Worm (Caenorhabditis elegans) whole organism, L3 larva: Measurements from ENCODE around the gene str-263.
"Not testable (repeated sequence)": the region's sequence is repeated elsewhere in the genome, so short reads cannot be mapped to it uniquely, and the experiment has no call there.

Experiments used
- R02D3.7 ChIP-seq: fragments of 150-350 bp; optimal IDR thresholded peaks from 2 replicates; lab custom pipeline; 2014; ENCODE audit warnings: missing biosample characterization, missing genetic modification characterization
- ZK546.5 ChIP-seq: sonication (generic microtip); optimal IDR thresholded peaks from 2 replicates; lab custom pipeline; 2017; ENCODE audit warnings: missing biosample characterization, missing genetic modification characterization
- ceh-82 ChIP-seq: fragments of 150-350 bp; optimal IDR thresholded peaks from 2 replicates; lab custom pipeline; 2014; ENCODE audit warnings: missing biosample characterization, missing genetic modification characterization
- ceh-9 ChIP-seq: sonication (generic microtip); optimal IDR thresholded peaks from 2 replicates; lab custom pipeline; 2018; ENCODE audit warnings: missing biosample characterization, missing genetic modification characterization
- daf-12 ChIP-seq: fragments of 150-350 bp; optimal IDR thresholded peaks from 2 replicates; lab custom pipeline; 2014; ENCODE audit warnings: missing biosample characterization, missing genetic modification reagents, missing genetic modification characterization
- egl-27 ChIP-seq: sonication (generic microtip); optimal IDR thresholded peaks from 4 replicates; lab custom pipeline; 2017; ENCODE audit warnings: missing biosample characterization, missing genetic modification reagents, missing genetic modification characterization
- elt-1 ChIP-seq: fragments of 150-350 bp; optimal IDR thresholded peaks from 2 replicates; lab custom pipeline; 2014; ENCODE audit warnings: missing biosample characterization, missing genetic modification characterization
- elt-2 ChIP-seq: sonication (generic microtip); optimal IDR thresholded peaks from 2 replicates; lab custom pipeline; 2016; ENCODE audit warnings: missing genetic modification reagents, mild to moderate bottlenecking, missing genetic modification characterization, missing compliant biosample characterization
- eor-1 ChIP-seq, 2 experiments: fragments of 150-350 bp; optimal IDR thresholded peaks; 2 replicates each; lab custom pipeline; 2014 to 2018; ENCODE audit warnings: missing biosample characterization in 2 of 2, missing genetic modification characterization in 2 of 2
- fkh-10 ChIP-seq: sonication (generic microtip); optimal IDR thresholded peaks from 2 replicates; lab custom pipeline; 2017; ENCODE audit warnings: missing biosample characterization, missing genetic modification reagents, missing genetic modification characterization
- fkh-2 ChIP-seq: fragments of 150-350 bp; optimal IDR thresholded peaks from 2 replicates; lab custom pipeline; 2014; ENCODE audit warnings: missing biosample characterization, missing genetic modification reagents, missing genetic modification characterization
- fos-1 ChIP-seq: fragments of 150-350 bp; optimal IDR thresholded peaks from 2 replicates; lab custom pipeline; 2014; ENCODE audit warnings: missing biosample characterization, missing genetic modification characterization
- hmg-11 ChIP-seq: sonication (generic microtip); optimal IDR thresholded peaks from 2 replicates; lab custom pipeline; 2016; ENCODE audit warnings: missing genetic modification characterization, missing compliant biosample characterization
- lin-15B ChIP-seq: fragments of 150-350 bp; optimal IDR thresholded peaks from 2 replicates; lab custom pipeline; 2014; ENCODE audit warnings: missing biosample characterization, missing genetic modification characterization
- lin-39 ChIP-seq: fragments of 150-350 bp; optimal IDR thresholded peaks from 2 replicates; lab custom pipeline; 2018; ENCODE audit warnings: missing biosample characterization, missing genetic modification reagents, missing genetic modification characterization
- lsy-12 ChIP-seq: sonication (generic microtip); optimal IDR thresholded peaks from 2 replicates; lab custom pipeline; 2016; ENCODE audit warnings: mild to moderate bottlenecking, missing genetic modification characterization, missing compliant biosample characterization
- mml-1 ChIP-seq: fragments of 150-350 bp; sonication (generic microtip); optimal IDR thresholded peaks from 3 replicates; lab custom pipeline; 2014; ENCODE audit warnings: missing biosample characterization, missing genetic modification characterization
- nfya-1 ChIP-seq: sonication (generic microtip); optimal IDR thresholded peaks from 2 replicates; lab custom pipeline; 2017; ENCODE audit warnings: missing genetic modification characterization, mild to moderate bottlenecking, missing compliant biosample characterization, antibody characterized with exemption, moderate library complexity; ENCODE audit not compliant: insufficient read depth
- nhr-11 ChIP-seq: fragments of 150-350 bp; optimal IDR thresholded peaks from 2 replicates; lab custom pipeline; 2014; ENCODE audit warnings: missing biosample characterization, missing genetic modification characterization
- nhr-23 ChIP-seq: fragments of 150-350 bp; optimal IDR thresholded peaks from 2 replicates; lab custom pipeline; 2014; ENCODE audit warnings: missing biosample characterization, missing genetic modification reagents, missing genetic modification characterization
- nhr-237 ChIP-seq: fragments of 150-350 bp; optimal IDR thresholded peaks from 2 replicates; lab custom pipeline; 2014; ENCODE audit warnings: missing biosample characterization, missing genetic modification characterization
- nhr-28 ChIP-seq: fragments of 150-350 bp; optimal IDR thresholded peaks from 2 replicates; lab custom pipeline; 2014; ENCODE audit warnings: missing biosample characterization, missing genetic modification characterization
- nhr-43 ChIP-seq: sonication (generic microtip); optimal IDR thresholded peaks from 2 replicates; lab custom pipeline; 2016; ENCODE audit warnings: mild to moderate bottlenecking, missing genetic modification characterization, missing compliant biosample characterization; ENCODE audit not compliant: poor library complexity, severe bottlenecking
- nhr-67 ChIP-seq: fragments of 150-350 bp; optimal IDR thresholded peaks from 2 replicates; lab custom pipeline; 2014; ENCODE audit warnings: missing biosample characterization, missing genetic modification characterization
- nhr-77 ChIP-seq: fragments of 150-350 bp; optimal IDR thresholded peaks from 2 replicates; lab custom pipeline; 2014; ENCODE audit warnings: missing biosample characterization, missing genetic modification characterization
- pha-4 ChIP-seq: fragments of 150-350 bp; optimal IDR thresholded peaks from 2 replicates; lab custom pipeline; 2014; ENCODE audit warnings: missing biosample characterization, missing genetic modification reagents, missing genetic modification characterization
- pqm-1 ChIP-seq: fragments of 150-350 bp; optimal IDR thresholded peaks from 2 replicates; lab custom pipeline; 2017; ENCODE audit warnings: missing biosample characterization, missing genetic modification characterization, inconsistent platforms
- sea-2 ChIP-seq: fragments of 150-350 bp; sonication (generic microtip); optimal IDR thresholded peaks from 4 replicates; lab custom pipeline; 2014; ENCODE audit warnings: missing biosample characterization, missing genetic modification reagents, missing genetic modification characterization
- tbx-2 ChIP-seq: sonication (generic microtip); optimal IDR thresholded peaks from 2 replicates; lab custom pipeline; 2016; ENCODE audit warnings: mild to moderate bottlenecking, missing genetic modification characterization, missing compliant biosample characterization
- unc-39 ChIP-seq: sonication (generic microtip); optimal IDR thresholded peaks from 4 replicates; lab custom pipeline; 2017; ENCODE audit warnings: missing biosample characterization, missing genetic modification characterization
- unc-62 ChIP-seq: fragments of 150-350 bp; sonication (generic microtip); optimal IDR thresholded peaks from 4 replicates; lab custom pipeline; 2014; ENCODE audit warnings: missing biosample characterization, missing genetic modification reagents, missing genetic modification characterization
- zag-1 ChIP-seq: fragments of 150-350 bp; optimal IDR thresholded peaks from 2 replicates; lab custom pipeline; 2014; ENCODE audit warnings: missing biosample characterization, missing genetic modification characterization
- ztf-11 ChIP-seq: fragments of 150-350 bp; optimal IDR thresholded peaks from 2 replicates; lab custom pipeline; 2014; ENCODE audit warnings: missing biosample characterization, missing genetic modification characterization

str-263 gene

DNA sequence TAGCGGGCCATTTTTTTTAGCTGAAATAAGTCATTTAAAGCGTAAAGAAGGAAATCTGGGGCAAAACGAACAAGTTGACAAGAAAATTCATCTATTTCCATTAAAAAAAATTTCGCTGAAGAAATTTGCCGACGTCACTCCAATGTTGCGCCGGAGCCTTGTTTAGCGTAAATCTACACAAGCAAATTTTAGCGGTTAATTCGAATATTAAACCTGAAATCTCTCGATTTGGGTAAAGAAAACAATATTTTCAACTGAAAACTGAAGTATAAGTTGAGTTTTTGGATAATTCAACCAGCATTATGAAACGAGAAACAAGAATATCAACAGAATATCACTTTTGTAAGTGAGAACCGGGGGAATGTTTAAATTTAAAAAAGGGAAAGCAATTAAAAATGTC, 34.6 kb upstream of the str-263 start, which contains the start of gene F28F8.9 (continued):
- no peak for TF ChIP-seq eor-1 (tag; optimal IDR thresholded peaks at IDR 0.05; lab: Kevin White, UChicago)
- no peak for TF ChIP-seq zag-1 (tag; lab: Kevin White, UChicago)
- TF ChIP-seq ceh-9 (tag; lab: Kevin White, UChicago), result no peak
- no peak for TF ChIP-seq ZK546.5 (tag; lab: Kevin White, UChicago)
- TF ChIP-seq daf-12 (tag; lab: Kevin White, UChicago), result no peak
- peak; percentile 52 for TF ChIP-seq nhr-23 (tag; lab: Kevin White, UChicago)
- no peak for TF ChIP-seq sea-2 (GFP tag; lab: Kevin White, UChicago)
- peak; percentile 56 for TF ChIP-seq nfya-1 (tag; lab: Kevin White, UChicago)
- no peak for TF ChIP-seq egl-27 (tag; lab: Kevin White, UChicago)
- TF ChIP-seq lin-39 (tag; lab: Kevin White, UChicago), result peak; percentile 31
- no peak for TF ChIP-seq fos-1 (tag; lab: Kevin White, UChicago)
- TF ChIP-seq mml-1, result no peak
- peak; percentile 68 for TF ChIP-seq pha-4 (tag; lab: Kevin White, UChicago)
- TF ChIP-seq nhr-77, result no peak
- no peak for TF ChIP-seq ceh-82
- TF ChIP-seq ztf-11 (tag; lab: Kevin White, UChicago), result no peak
- TF ChIP-seq unc-39 (tag; lab: Kevin White, UChicago), result no peak
- no peak for TF ChIP-seq fkh-10 (GFP tag; lab: Kevin White, UChicago)
- TF ChIP-seq tbx-2, result no peak
- no peak for TF ChIP-seq nhr-28 (tag; lab: Kevin White, UChicago)

DNA sequence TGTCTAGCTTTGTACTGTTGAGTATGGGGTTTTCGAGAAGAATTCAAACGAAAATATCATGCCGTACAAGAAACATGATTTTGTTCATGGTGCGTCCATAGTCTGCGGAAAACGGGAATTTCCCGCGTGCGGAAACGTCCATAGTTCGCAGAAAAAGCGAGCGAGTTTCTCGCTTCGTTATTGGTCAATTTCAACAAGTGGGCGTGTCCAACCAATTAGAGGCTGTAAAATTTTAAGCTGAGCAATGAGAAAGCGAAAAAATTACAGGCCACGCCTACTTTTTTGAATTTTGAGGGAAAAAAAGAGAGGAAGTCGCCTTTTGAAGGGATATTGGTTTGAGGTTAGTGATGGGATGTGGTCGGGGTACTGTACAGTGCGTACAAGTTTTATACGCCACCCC, 31.5 kb upstream of the str-263 start:
- peak; percentile 54 for TF ChIP-seq nfya-1 (tag; lab: Kevin White, UChicago)

DNA sequence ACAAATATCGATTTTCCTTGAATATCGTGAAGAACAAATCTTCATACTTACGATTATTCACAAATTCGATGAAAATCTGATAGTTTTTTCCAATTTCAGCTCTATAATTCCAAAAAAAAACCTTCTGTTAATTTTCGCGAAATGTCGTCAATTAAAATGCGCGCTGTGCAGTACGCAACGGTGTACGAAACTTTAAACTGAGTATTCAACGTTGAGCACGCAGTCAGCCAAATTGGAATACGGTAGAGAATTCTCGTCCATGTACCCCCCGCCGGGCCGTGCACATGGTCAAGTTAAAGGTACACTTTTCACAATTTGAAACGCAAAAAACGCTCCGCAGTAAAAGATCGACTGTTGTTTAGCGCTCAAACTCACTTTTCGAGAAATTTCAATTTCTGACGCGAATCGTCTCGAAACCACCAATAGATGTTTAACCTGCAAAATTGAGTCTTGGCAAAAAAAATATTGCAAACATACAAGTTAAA, 22.8 kb upstream of the str-263 start, which contains the start of gene F28F8.7:
Gene F28F8.7 (minus strand): TSS at position 435 of the 485 bp plus-strand sequence.
- TF ChIP-seq nhr-43 (tag; lab: Kevin White, UChicago) (peak; percentile 19), elt-2 (tag; lab: Kevin White, UChicago) (peak; percentile 86), pqm-1 (peak; percentile 25), R02D3.7 (tag; lab: Kevin White, UChicago) (peak; percentile 60), lin-15B (tag; lab: Kevin White, UChicago) (peak; percentile 51), nhr-11 (tag; lab: Kevin White, UChicago) (peak; percentile 2), lsy-12 (peak; percentile 51)
- TF ChIP-seq, all 47 proteins: peak for 7; not testable (repeated sequence) for 40

DNA sequence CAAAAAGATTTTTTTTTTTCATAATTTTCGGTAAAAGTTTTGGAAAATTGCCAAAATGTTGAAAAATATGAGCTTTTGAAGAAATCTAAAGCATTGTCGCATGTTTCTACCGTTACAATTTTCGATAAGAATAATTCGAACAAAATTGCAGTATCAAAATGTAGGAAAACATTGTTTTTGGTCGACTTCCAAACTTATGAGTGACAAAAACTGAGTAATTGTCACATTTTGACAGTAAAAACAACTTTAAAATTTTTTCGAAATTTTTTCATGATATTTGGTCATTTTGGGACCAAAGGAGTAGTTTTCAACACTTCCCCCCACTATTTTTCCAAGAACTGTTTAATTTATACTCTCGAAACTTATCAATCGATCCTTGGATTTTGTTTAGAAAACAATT, 18.4 kb upstream of the str-263 start, which contains the start of gene fbxa-139:
Gene fbxa-139 (minus strand): TSS at position 101 of the 400 bp plus-strand sequence.
- TF ChIP-seq hmg-11 (tag; lab: Kevin White, UChicago) (no peak), unc-62 (GFP tag; lab: Kevin White, UChicago) (no peak), elt-2 (tag; lab: Kevin White, UChicago) (no peak), fos-1 (tag; lab: Kevin White, UChicago) (no peak), nhr-11 (tag; lab: Kevin White, UChicago) (no peak), nfya-1 (tag; lab: Kevin White, UChicago) (no peak), nhr-237 (tag; lab: Kevin White, UChicago) (no peak), nhr-43 (tag; lab: Kevin White, UChicago) (no peak), elt-1 (tag; lab: Kevin White, UChicago) (no peak), fkh-2 (tag; lab: Kevin White, UChicago) (no peak), R02D3.7 (tag; lab: Kevin White, UChicago) (no peak)

DNA sequence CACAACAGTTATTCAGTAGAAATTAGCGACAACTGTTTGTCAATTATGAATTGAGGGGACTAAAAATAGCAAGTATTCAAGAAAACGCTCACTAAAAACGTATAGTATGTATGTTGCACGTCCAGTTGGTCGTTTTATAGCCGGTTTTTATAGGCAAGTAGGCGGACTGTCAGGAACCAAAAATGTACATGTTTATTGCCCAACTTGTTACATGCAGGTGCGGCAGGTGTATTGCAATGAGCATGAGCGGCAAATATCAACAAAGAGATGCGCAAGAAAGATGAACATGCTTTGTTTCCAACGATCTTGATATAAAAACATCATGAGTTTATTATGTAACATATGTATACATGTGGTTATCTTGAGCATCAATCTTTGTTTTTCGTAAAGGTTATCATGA, 13.2 kb upstream of the str-263 start, which contains the start of gene B0391.14:
Gene B0391.14 (minus strand): TSS at position 101 of the 400 bp plus-strand sequence.
- TF ChIP-seq elt-2, fos-1, nhr-67 (tag; lab: Kevin White, UChicago): not testable (repeated sequence)
